Fruit fly (Drosophila melanogaster) whole organism, larva: ENCODE data around the gene temp.

Source experiments
- noc ChIP-seq: fragments of 200-800 bp; sonication (Bioruptor generic); optimal IDR thresholded peaks from 3 replicates; lab custom pipeline; 2019; ENCODE audit warnings: missing biosample characterization, mild to moderate bottlenecking, missing genetic modification characterization, moderate library complexity

temp gene

dm6 chrX:2223454-2223853 is 38.9 kb downstream of the temp start, which contains the start of gene CG14052:
CG14052 (plus strand) TSS chrX:2223754.
- TF ChIP-seq noc (tag; lab: Kevin White, UChicago), result no peak

dm6 chrX:2222181-2222790 is 40.0 kb downstream of the temp start, which contains the start of gene Vinc:
Vinc (minus strand) TSS chrX:2222567.
- TF ChIP-seq noc (tag; lab: Kevin White, UChicago), result peak; percentile 67

dm6 chrX:2221598-2221997 is 40.7 kb downstream of the temp start:
- no peak for TF ChIP-seq noc (tag; lab: Kevin White, UChicago)

- no peak for TF ChIP-seq noc (tag; lab: Kevin White, UChicago)
Measured at dm6 chrX:2219899-2220298, 42.4 kb downstream of the temp start.

- TF ChIP-seq noc (tag; lab: Kevin White, UChicago), result no peak
Measured at dm6 chrX:2219246-2219645, 43.1 kb downstream of the temp start.

- no peak for TF ChIP-seq noc (tag; lab: Kevin White, UChicago)
Measured at dm6 chrX:2218455-2218854, 43.9 kb downstream of the temp start.

- TF ChIP-seq noc (tag; lab: Kevin White, UChicago), result no peak
Measured at dm6 chrX:2213759-2214406, 48.4 kb downstream of the temp start, which contains the start of gene SmydA-8. SmydA-8 (minus strand) TSS chrX:2213809.

dm6 chrX:2212327-2212820 is 49.9 kb downstream of the temp start:
- no peak for TF ChIP-seq noc (tag; lab: Kevin White, UChicago)
